Worm (Caenorhabditis elegans) whole organism, young adult: ENCODE measurements around the gene R10E4.3.

Experiments
- B0019.2 ChIP-seq: fragments of 200-800 bp; sonication (Bioruptor generic); conservative IDR thresholded peaks from 2 replicates; pipeline ENCODE4 v1.3.6; 2022; ENCODE audit warnings: missing genetic modification reagents, missing genetic modification characterization, missing compliant biosample characterization
- C06A6.2 ChIP-seq: fragments of 200-800 bp; sonication (Bioruptor generic); conservative IDR thresholded peaks from 2 replicates; pipeline ENCODE4 v1.3.6; 2022; ENCODE audit warnings: missing genetic modification characterization, missing compliant biosample characterization
- C17E4.6 ChIP-seq: fragments of 200-800 bp; sonication (Bioruptor generic); IDR thresholded peaks from 2 replicates; pipeline ENCODE4 v1.3.6; 2022; ENCODE audit warnings: missing genetic modification reagents, missing genetic modification characterization, missing compliant biosample characterization
- F52B5.7 ChIP-seq: sonication (generic microtip); optimal IDR thresholded peaks from 2 replicates; lab custom pipeline; 2016; ENCODE audit warnings: mild to moderate bottlenecking, missing genetic modification characterization, missing compliant biosample characterization
- F57C9.4 ChIP-seq: sonication (generic microtip); optimal IDR thresholded peaks from 2 replicates; lab custom pipeline; 2017; ENCODE audit warnings: mild to moderate bottlenecking, missing genetic modification characterization, missing compliant biosample characterization
- T07F8.4 ChIP-seq: sonication (generic microtip); optimal IDR thresholded peaks from 2 replicates; lab custom pipeline; 2016; ENCODE audit warnings: mild to moderate bottlenecking, missing genetic modification characterization, moderate library complexity, missing compliant biosample characterization
- Y53F4B.3 ChIP-seq: fragments of 200-800 bp; sonication (Bioruptor generic); IDR thresholded peaks from 2 replicates; pipeline ENCODE4 v1.3.6; 2022; ENCODE audit warnings: missing genetic modification reagents, missing genetic modification characterization, missing compliant biosample characterization
- Y53G8AR.9 ChIP-seq: fragments of 200-800 bp; sonication (Bioruptor generic); conservative IDR thresholded peaks from 2 replicates; pipeline ENCODE4 v1.3.6; 2022; ENCODE audit warnings: missing genetic modification reagents, missing genetic modification characterization, missing compliant biosample characterization
- attf-6 ChIP-seq: fragments of 200-800 bp; sonication (Bioruptor generic); IDR thresholded peaks from 2 replicates; pipeline ENCODE4 v1.3.6; 2022; ENCODE audit warnings: missing genetic modification reagents, missing genetic modification characterization, missing compliant biosample characterization
- cebp-1 ChIP-seq, 2 experiments: fragments of 200-800 bp in 1 of 2; sonication (Bioruptor generic) in 1 of 2; sonication (generic microtip) in 1 of 2; IDR thresholded peaks in 1 of 2; optimal IDR thresholded peaks in 1 of 2; 2 replicates each; pipeline versions ENCODE4 v1.3.6 to Lab custom; 2017 to 2022; ENCODE audit warnings: missing compliant biosample characterization in 2 of 2, missing genetic modification characterization in 2 of 2, mild to moderate bottlenecking in 1 of 2, missing genetic modification reagents in 1 of 2, moderate library complexity in 1 of 2
- dox-1 ChIP-seq: fragments of 200-800 bp; sonication (Bioruptor generic); IDR thresholded peaks from 2 replicates; pipeline ENCODE4 v1.3.6; 2022; ENCODE audit warnings: missing genetic modification reagents, missing genetic modification characterization, missing compliant biosample characterization
- dpff-1 ChIP-seq: sonication (generic microtip); optimal IDR thresholded peaks from 2 replicates; lab custom pipeline; 2017; ENCODE audit warnings: mild to moderate bottlenecking, missing genetic modification characterization, missing compliant biosample characterization
- efl-1 ChIP-seq: fragments of 150-350 bp; optimal IDR thresholded peaks from 2 replicates; lab custom pipeline; 2014; ENCODE audit warnings: missing biosample characterization, missing genetic modification reagents, missing genetic modification characterization
- egl-18 ChIP-seq: fragments of 200-800 bp; sonication (Bioruptor generic); IDR thresholded peaks from 2 replicates; pipeline ENCODE4 v1.3.6; 2022; ENCODE audit warnings: missing genetic modification reagents, missing genetic modification characterization, missing compliant biosample characterization
- hmg-1.2 ChIP-seq: fragments of 200-800 bp; sonication (Bioruptor generic); IDR thresholded peaks from 2 replicates; pipeline ENCODE4 v1.3.6; 2022; ENCODE audit warnings: missing genetic modification reagents, missing genetic modification characterization, missing compliant biosample characterization
- hmg-20 ChIP-seq: fragments of 200-800 bp; sonication (Bioruptor generic); IDR thresholded peaks from 2 replicates; pipeline ENCODE4 v1.3.6; 2022; ENCODE audit warnings: missing genetic modification reagents, missing genetic modification characterization, missing compliant biosample characterization
- lin-35 ChIP-seq, 3 experiments: fragments of 150-350 bp in 2 of 3; sonication (generic microtip) in 1 of 3; optimal IDR thresholded peaks; 2 replicates each; lab custom pipeline; 2014 to 2018; ENCODE audit warnings: missing biosample characterization in 3 of 3, missing genetic modification characterization in 3 of 3, missing genetic modification reagents in 3 of 3
- lin-40 ChIP-seq: sonication (generic microtip); optimal IDR thresholded peaks from 2 replicates; lab custom pipeline; 2016; ENCODE audit warnings: missing genetic modification characterization, mild to moderate bottlenecking, missing compliant biosample characterization, missing genotype, missing genetic modification reagents
- mes-4 ChIP-seq: sonication (generic microtip); optimal IDR thresholded peaks from 2 replicates; lab custom pipeline; 2016; ENCODE audit warnings: missing genotype, missing genetic modification characterization, missing compliant biosample characterization
- nfya-1 ChIP-seq: sonication (generic microtip); optimal IDR thresholded peaks from 2 replicates; lab custom pipeline; 2017; ENCODE audit warnings: antibody characterized with exemption, missing compliant biosample characterization, missing genetic modification characterization, borderline replicate concordance; ENCODE audit not compliant: insufficient read depth
- nfya-2 ChIP-seq: fragments of 200-800 bp; sonication (Bioruptor generic); IDR thresholded peaks from 2 replicates; pipeline ENCODE4 v1.3.6; 2022; ENCODE audit warnings: missing genetic modification reagents, missing genetic modification characterization, missing compliant biosample characterization
- nfyb-1 ChIP-seq: fragments of 200-800 bp; sonication (Bioruptor generic); IDR thresholded peaks from 2 replicates; pipeline ENCODE4 v1.3.6; 2022; ENCODE audit warnings: missing genetic modification reagents, missing genetic modification characterization, missing compliant biosample characterization
- nhr-80 ChIP-seq: sonication (generic microtip); optimal IDR thresholded peaks from 2 replicates; lab custom pipeline; 2016; ENCODE audit warnings: missing genetic modification characterization, missing compliant biosample characterization
- sea-2 ChIP-seq: fragments of 200-800 bp; sonication (Bioruptor generic); IDR thresholded peaks from 2 replicates; pipeline ENCODE4 v1.3.6; 2022; ENCODE audit warnings: missing genetic modification characterization, missing compliant biosample characterization
- snpc-1.3 ChIP-seq: sonication (generic microtip); optimal IDR thresholded peaks from 2 replicates; lab custom pipeline; 2017; ENCODE audit warnings: missing genetic modification characterization, mild to moderate bottlenecking, missing compliant biosample characterization, antibody characterized with exemption, moderate library complexity, missing genotype, missing genetic modification reagents; ENCODE audit not compliant: insufficient read depth
- snpc-3.4 ChIP-seq: sonication (generic microtip); optimal IDR thresholded peaks from 2 replicates; lab custom pipeline; 2017; ENCODE audit warnings: missing genetic modification characterization, mild to moderate bottlenecking, missing compliant biosample characterization, antibody characterized with exemption, moderate library complexity, missing genotype, missing genetic modification reagents
- zfh-2 ChIP-seq: fragments of 200-800 bp; sonication (Bioruptor generic); conservative IDR thresholded peaks from 2 replicates; pipeline ENCODE4 v1.3.6; 2022; ENCODE audit warnings: missing genetic modification reagents, missing genetic modification characterization, missing compliant biosample characterization
- ztf-26 ChIP-seq: sonication (generic microtip); optimal IDR thresholded peaks from 2 replicates; lab custom pipeline; 2017; ENCODE audit warnings: missing genetic modification characterization, missing compliant biosample characterization
- ztf-28 ChIP-seq: fragments of 200-800 bp; sonication (Bioruptor generic); IDR thresholded peaks from 2 replicates; pipeline ENCODE4 v1.3.6; 2022; ENCODE audit warnings: missing genetic modification reagents, missing genetic modification characterization, missing compliant biosample characterization

Gene R10E4.3

DNA sequence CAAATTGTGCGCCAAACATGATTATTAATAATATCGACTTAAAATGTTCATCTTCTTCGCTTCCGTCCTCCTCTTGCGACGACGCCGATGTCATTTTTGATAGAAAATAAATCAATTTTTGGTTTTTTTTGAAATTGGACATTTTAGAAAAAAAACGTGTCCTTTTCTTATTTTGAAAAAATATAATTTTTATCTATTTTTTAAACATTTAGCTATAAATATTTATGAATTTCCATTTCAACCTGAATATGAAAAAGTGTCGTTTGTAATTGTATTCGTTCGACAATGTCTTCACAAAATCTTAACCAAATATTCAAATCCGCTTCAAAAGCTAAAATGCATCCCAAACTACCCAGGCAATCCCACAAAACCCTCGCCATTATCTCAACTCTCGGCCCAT is at the start of gene R10E4.3:
Gene R10E4.3, minus strand, starts transcription at position 101 of the 400 bp plus-strand sequence.
- TF ChIP-seq F57C9.4 (tag; lab: Kevin White, UChicago), result no peak
- no peak for TF ChIP-seq sea-2
- no peak for TF ChIP-seq nfya-2
- TF ChIP-seq hmg-20, result no peak
- no peak for TF ChIP-seq dpff-1 (tag; lab: Kevin White, UChicago)
- no peak for TF ChIP-seq B0019.2 (GFP tag; lab: Robert Waterston, UW)
- no peak for TF ChIP-seq ztf-28 (GFP tag; lab: Robert Waterston, UW)
- TF ChIP-seq efl-1, result no peak
- no peak for TF ChIP-seq nfya-1
- TF ChIP-seq C06A6.2 (GFP tag; lab: Robert Waterston, UW), result no peak
- TF ChIP-seq Y53F4B.3 (GFP tag; lab: Robert Waterston, UW), result no peak

- no peak for TF ChIP-seq F52B5.7 (tag; lab: Kevin White, UChicago)
- TF ChIP-seq zfh-2 (GFP tag; lab: Robert Waterston, UW), result peak; percentile 87
- no peak for TF ChIP-seq attf-6 (GFP tag; lab: Robert Waterston, UW)
- no peak for TF ChIP-seq cebp-1 (GFP tag; IDR thresholded peaks at IDR 0.05; lab: Robert Waterston, UW)
- peak; percentile 34 for TF ChIP-seq cebp-1 (tag; optimal IDR thresholded peaks at IDR 0.05; lab: Kevin White, UChicago)
- no peak for TF ChIP-seq Y53G8AR.9 (GFP tag; lab: Robert Waterston, UW)
- TF ChIP-seq hmg-1.2 (GFP tag; lab: Robert Waterston, UW), result peak; percentile 59; the same call in 1 of the 2 replicates
- no peak for TF ChIP-seq C17E4.6 (GFP tag; lab: Robert Waterston, UW)
- no peak for TF ChIP-seq T07F8.4 (tag; lab: Kevin White, UChicago)
- peak in 1 of 3 experiments; percentile 28 for TF ChIP-seq lin-35 (GFP tag; optimal IDR thresholded peaks at IDR 0.05; lab: Kevin White, UChicago)
- TF ChIP-seq lin-40 (tag; lab: Kevin White, UChicago), result peak; percentile 26
Observed at ce11 chrIII:4335614-4336013, 48.3 kb upstream of the R10E4.3 start.

ce11 chrIII:4332543-4333042 is 45.3 kb upstream of the R10E4.3 start, which contains the start of gene cdk-12:
TSS of gene cdk-12 (plus strand) at chrIII:4332992.
- TF ChIP-seq mes-4 (no peak), snpc-1.3 (tag; lab: Kevin White, UChicago) (peak; percentile 60), nhr-80 (tag; lab: Kevin White, UChicago) (peak; percentile 7), hmg-1.2 (GFP tag; lab: Robert Waterston, UW) (peak; percentile 93), dox-1 (GFP tag; lab: Robert Waterston, UW) (peak; percentile 37; the same call in 1 of the 2 replicates), nfyb-1 (GFP tag; lab: Robert Waterston, UW) (no peak)

DNA sequence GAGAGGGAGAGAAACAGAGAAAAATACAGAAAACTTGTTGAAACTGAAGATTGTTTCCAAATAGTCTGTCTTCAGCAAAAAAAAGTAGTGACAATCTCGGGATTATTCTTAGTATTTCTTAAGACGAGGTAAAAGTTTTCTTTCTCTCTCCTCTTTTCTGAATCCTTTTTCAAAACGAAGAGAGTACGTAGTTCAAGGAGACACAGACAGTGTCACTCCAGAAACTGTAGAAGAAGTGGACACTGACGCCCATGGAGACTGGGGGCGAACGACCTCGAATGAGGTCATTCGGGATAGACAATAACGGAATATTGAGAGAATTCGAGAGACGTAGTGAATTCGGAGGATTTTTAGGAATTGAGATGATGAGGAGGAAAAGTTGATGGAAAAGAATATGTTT is 43.7 kb upstream of the R10E4.3 start, which contains the start of gene gly-6:
Gene gly-6, minus strand, starts transcription at position 245 of the 400 bp plus-strand sequence.
- TF ChIP-seq ztf-26 (tag; lab: Kevin White, UChicago) (no peak), snpc-3.4 (no peak)

ce11 chrIII:4328208-4328987 is 41.1 kb upstream of the R10E4.3 start:
- TF ChIP-seq T07F8.4 (tag; lab: Kevin White, UChicago), result no peak
- TF ChIP-seq nfyb-1 (GFP tag; lab: Robert Waterston, UW), result peak; percentile 56; the same call in 1 of the 2 replicates
- TF ChIP-seq egl-18 (GFP tag; lab: Robert Waterston, UW), result no peak
- no peak for TF ChIP-seq ztf-26 (tag; lab: Kevin White, UChicago)
- TF ChIP-seq snpc-3.4, result no peak
- TF ChIP-seq dox-1 (GFP tag; lab: Robert Waterston, UW), result no peak
